Worm (Caenorhabditis elegans): ENCODE measurements around the gene srv-17.
A peak's percentile ranks its signal among the peaks of the same experiment; 100 is the strongest.

srv-17 gene

ce11 chrIV:5821997-5822396 is 48.0 kb downstream of the srv-17 start:
- TF ChIP-seq lsy-2 (tag; optimal IDR thresholded peaks at IDR 0.05) = no peak
- no peak for TF ChIP-seq mls-2 (tag; optimal IDR thresholded peaks at IDR 0.05)
- TF ChIP-seq pha-4 (tag; optimal IDR thresholded peaks at IDR 0.05) = peak; percentile 28
- TF ChIP-seq ces-1 (GFP tag; optimal IDR thresholded peaks at IDR 0.05) = peak; percentile 86

- TF ChIP-seq unc-120 (tag; optimal IDR thresholded peaks at IDR 0.05; ENCODE audit: poor library complexity, severe bottlenecking) (peak; percentile 2), unc-39 (tag; optimal IDR thresholded peaks at IDR 0.05) (no peak)
These were observed 49.0 kb downstream of the srv-17 start for ce11 chrIV:5820953-5821352.

ce11 chrIV:5820056-5820799 is 49.7 kb downstream of the srv-17 start:
- no peak for TF ChIP-seq mep-1 (tag; optimal IDR thresholded peaks at IDR 0.05)
- TF ChIP-seq unc-62 (GFP tag; optimal IDR thresholded peaks at IDR 0.05) = peak; percentile 89
- TF ChIP-seq lin-13 (tag; optimal IDR thresholded peaks at IDR 0.05) = no peak
- no peak for TF ChIP-seq nhr-28 (tag; optimal IDR thresholded peaks at IDR 0.05)
- TF ChIP-seq ham-2 (GFP tag; optimal IDR thresholded peaks at IDR 0.05) = no peak
- peak; percentile 48 for TF ChIP-seq unc-120 (tag; optimal IDR thresholded peaks at IDR 0.05; ENCODE audit: poor library complexity, severe bottlenecking)
- no peak for TF ChIP-seq nhr-2 (tag; optimal IDR thresholded peaks at IDR 0.05)
- no peak for TF ChIP-seq drap-1 (GFP tag; optimal IDR thresholded peaks at IDR 0.05)
- TF ChIP-seq sptf-1 (tag; optimal IDR thresholded peaks at IDR 0.05) = no peak
- peak; percentile 92 for TF ChIP-seq hlh-1 (tag; optimal IDR thresholded peaks at IDR 0.05)
- TF ChIP-seq ceh-83 (GFP tag; optimal IDR thresholded peaks at IDR 0.05) = no peak
- TF ChIP-seq lin-32 (GFP tag; optimal IDR thresholded peaks at IDR 0.05) = no peak
- TF ChIP-seq sem-2 (GFP tag; optimal IDR thresholded peaks at IDR 0.05) = no peak

All from whole organism, mixed stage, embryonic.